Fruit fly (Drosophila melanogaster) whole organism, wandering third instar larva: ENCODE data around the gene dlp.

ENCODE experiments used
- Abd-B ChIP-seq: fragments of >200 bp; optimal IDR thresholded peaks from 2 replicates; lab custom pipeline; 2017; ENCODE audit warnings: missing biosample characterization, missing genetic modification characterization
- CG32264 ChIP-seq: fragments of 200-800 bp; sonication (Bioruptor generic); optimal IDR thresholded peaks from 2 replicates; lab custom pipeline; 2016; ENCODE audit warnings: missing biosample characterization, missing genetic modification characterization
- CrebA ChIP-seq: fragments of 200-800 bp; sonication (Bioruptor generic); optimal IDR thresholded peaks from 2 replicates; lab custom pipeline; 2016; ENCODE audit warnings: missing biosample characterization, mild to moderate bottlenecking, missing genetic modification characterization, borderline replicate concordance
- Dfd ChIP-seq: fragments of >200 bp; optimal IDR thresholded peaks from 2 replicates; lab custom pipeline; 2017; ENCODE audit warnings: missing biosample characterization, missing genetic modification characterization
- GATAd ChIP-seq: sonication (Bioruptor generic); optimal IDR thresholded peaks from 2 replicates; lab custom pipeline; 2016; ENCODE audit warnings: missing biosample characterization, missing genetic modification characterization
- HLH106 ChIP-seq: fragments of 200-800 bp; optimal IDR thresholded peaks from 3 replicates; lab custom pipeline; 2019; ENCODE audit warnings: missing biosample characterization, mild to moderate bottlenecking, missing genetic modification characterization, moderate library complexity
- Hnf4 ChIP-seq: fragments of 200-800 bp; sonication (Bioruptor generic); optimal IDR thresholded peaks from 2 replicates; lab custom pipeline; 2016; ENCODE audit warnings: missing biosample characterization, mild to moderate bottlenecking, missing genetic modification characterization
- Hr78 ChIP-seq: fragments of >200 bp; optimal IDR thresholded peaks from 2 replicates; lab custom pipeline; 2017; ENCODE audit warnings: missing biosample characterization, missing genetic modification characterization
- Hr83 ChIP-seq: fragments of 200-300 bp; sonication (Bioruptor generic); optimal IDR thresholded peaks from 2 replicates; lab custom pipeline; 2016; ENCODE audit warnings: missing biosample characterization, mild to moderate bottlenecking, missing genetic modification characterization, moderate library complexity; ENCODE audit not compliant: poor library complexity, severe bottlenecking
- Jra ChIP-seq: sonication (Bioruptor generic); optimal IDR thresholded peaks from 2 replicates; lab custom pipeline; 2016; ENCODE audit warnings: missing biosample characterization, missing genetic modification characterization
- Mio ChIP-seq: sonication (Bioruptor generic); optimal IDR thresholded peaks from 2 replicates; lab custom pipeline; 2016; ENCODE audit warnings: missing biosample characterization, missing genetic modification characterization
- Myc ChIP-seq: fragments of >200 bp; optimal IDR thresholded peaks from 2 replicates; lab custom pipeline; 2017
- N ChIP-seq: fragments of >200 bp; optimal IDR thresholded peaks from 2 replicates; lab custom pipeline; 2018; ENCODE audit warnings: missing biosample characterization, missing external identifiers, missing genetic modification characterization
- OdsH ChIP-seq: fragments of 200-800 bp; sonication (Bioruptor generic); optimal IDR thresholded peaks from 2 replicates; lab custom pipeline; 2016; ENCODE audit warnings: missing biosample characterization, mild to moderate bottlenecking, missing genetic modification characterization
- Rel ChIP-seq, 2 experiments: fragments of 200-800 bp; sonication (Bioruptor generic) in 1 of 2; optimal IDR thresholded peaks; 2 replicates in 1 of 2; 3 replicates in 1 of 2; lab custom pipeline; 2016 to 2019; ENCODE audit warnings: mild to moderate bottlenecking in 2 of 2, missing biosample characterization in 2 of 2, missing genetic modification characterization in 2 of 2, moderate library complexity in 1 of 2
- Sp1 ChIP-seq: fragments of 200-800 bp; sonication (Bioruptor generic); optimal IDR thresholded peaks from 3 replicates; lab custom pipeline; 2019; ENCODE audit warnings: missing biosample characterization, mild to moderate bottlenecking, missing genetic modification characterization, moderate library complexity
- Vsx2 ChIP-seq: fragments of 200-300, 225-300 bp; sonication (Bioruptor generic); optimal IDR thresholded peaks from 2 replicates; lab custom pipeline; 2018; ENCODE audit warnings: missing biosample characterization, missing genetic modification characterization; ENCODE audit not compliant: partially characterized antibody
- br ChIP-seq: fragments of 200-800 bp; sonication (Bioruptor generic); optimal IDR thresholded peaks from 2 replicates; lab custom pipeline; 2016; ENCODE audit warnings: missing biosample characterization, missing genetic modification characterization
- brk ChIP-seq: fragments of 200-800 bp; sonication (Bioruptor generic); optimal IDR thresholded peaks from 2 replicates; lab custom pipeline; 2016; ENCODE audit warnings: missing biosample characterization, mild to moderate bottlenecking, missing genetic modification characterization
- dl ChIP-seq, 2 experiments: fragments of 175-275, 200-275 bp in 1 of 2; fragments of 200-275 bp in 1 of 2; sonication (Bioruptor generic); optimal IDR thresholded peaks; lab custom pipeline; 2018; ENCODE audit warnings: mild to moderate bottlenecking in 2 of 2, missing biosample characterization in 2 of 2, missing genetic modification characterization in 2 of 2, moderate library complexity in 2 of 2; ENCODE audit not compliant: partially characterized antibody in 2 of 2, insufficient read depth in 1 of 2
- dmrt93B ChIP-seq: fragments of 200-800 bp; sonication (Bioruptor generic); optimal IDR thresholded peaks from 2 replicates; lab custom pipeline; 2018; ENCODE audit warnings: missing biosample characterization, mild to moderate bottlenecking, missing genetic modification characterization
- dsf ChIP-seq: sonication (Bioruptor generic); optimal IDR thresholded peaks from 2 replicates; lab custom pipeline; 2016; ENCODE audit warnings: missing biosample characterization, missing genetic modification characterization, borderline replicate concordance
- ey ChIP-seq: fragments of 200-800 bp; sonication (Bioruptor generic); optimal IDR thresholded peaks from 2 replicates; lab custom pipeline; 2016; ENCODE audit warnings: missing biosample characterization, missing genetic modification characterization
- foxo ChIP-seq, 2 experiments: fragments of 200-800 bp; sonication (Bioruptor generic); optimal IDR thresholded peaks; 2 replicates in 1 of 2; 3 replicates in 1 of 2; lab custom pipeline; 2016 to 2017; ENCODE audit warnings: missing biosample characterization in 2 of 2, missing genetic modification characterization in 2 of 2
- h ChIP-seq: fragments of 200-800 bp; sonication (Bioruptor generic); optimal IDR thresholded peaks from 3 replicates; lab custom pipeline; 2016; ENCODE audit warnings: missing biosample characterization, mild to moderate bottlenecking, missing genetic modification characterization
- jim ChIP-seq: fragments of 175-275, 200-325 bp; sonication (Bioruptor generic); optimal IDR thresholded peaks from 2 replicates; lab custom pipeline; 2016; ENCODE audit warnings: missing biosample characterization, mild to moderate bottlenecking, missing genetic modification characterization
- lola ChIP-seq: fragments of >200 bp; optimal IDR thresholded peaks from 2 replicates; lab custom pipeline; 2017; ENCODE audit warnings: missing biosample characterization, missing genetic modification characterization
- pan ChIP-seq: fragments of >200 bp; optimal IDR thresholded peaks from 2 replicates; lab custom pipeline; 2017
- psq ChIP-seq: fragments of 200-800 bp; sonication (Bioruptor generic); optimal IDR thresholded peaks from 3 replicates; lab custom pipeline; 2017; ENCODE audit warnings: missing biosample characterization, mild to moderate bottlenecking, missing genetic modification characterization, moderate library complexity
- rgr ChIP-seq: fragments of 200-800 bp; sonication (Bioruptor generic); optimal IDR thresholded peaks from 3 replicates; lab custom pipeline; 2016; ENCODE audit warnings: missing biosample characterization, mild to moderate bottlenecking, missing genetic modification characterization
- sage ChIP-seq: fragments of 200-800 bp; sonication (Bioruptor generic); optimal IDR thresholded peaks from 2 replicates; lab custom pipeline; 2016; ENCODE audit warnings: missing biosample characterization, mild to moderate bottlenecking, missing genetic modification characterization
- sv ChIP-seq: fragments of 200-800 bp; sonication (Bioruptor generic); optimal IDR thresholded peaks from 3 replicates; lab custom pipeline; 2016; ENCODE audit warnings: missing biosample characterization, missing genetic modification characterization
- tai ChIP-seq: sonication (Bioruptor generic); optimal IDR thresholded peaks from 2 replicates; lab custom pipeline; 2016; ENCODE audit warnings: missing biosample characterization, missing genetic modification characterization
- usp ChIP-seq: fragments of >200 bp; optimal IDR thresholded peaks from 2 replicates; lab custom pipeline; 2017; ENCODE audit warnings: missing biosample characterization, missing genetic modification characterization

dlp gene

dm6 chr3L:14616085-14617026, 16.0 kb upstream of the dlp start:
- TF ChIP-seq foxo (GFP tag; optimal IDR thresholded peaks at IDR 0.05; lab: Kevin White, UChicago) (no peak), rgr (GFP tag; lab: Kevin White, UChicago) (peak; percentile 4), dmrt93B (GFP tag; lab: Kevin White, UChicago) (no peak), Dfd (GFP tag; lab: Kevin White, UChicago) (no peak), pan (no peak), h (GFP tag; lab: Kevin White, UChicago) (no peak), br (GFP tag; lab: Kevin White, UChicago) (no peak), psq (GFP tag; lab: Kevin White, UChicago) (peak; percentile 12), Jra (no peak), HLH106 (tag; lab: Kevin White, UChicago) (peak; percentile 11), Mio (GFP tag; lab: Kevin White, UChicago) (no peak)

dm6 chr3L:14617511-14618217, 14.7 kb upstream of the dlp start:
- TF ChIP-seq OdsH (no peak), sage (GFP tag; lab: Kevin White, UChicago) (no peak), psq (GFP tag; lab: Kevin White, UChicago) (no peak)

- TF ChIP-seq Jra (no peak), dsf (GFP tag; lab: Kevin White, UChicago) (no peak), Myc (lab: Kevin White, UChicago) (no peak)
Measured at dm6 chr3L:14618424-14618823, 14.0 kb upstream of the dlp start.

dm6 chr3L:14618942-14619341, 13.5 kb upstream of the dlp start:
- peak; percentile 80 for TF ChIP-seq CrebA (GFP tag; lab: Kevin White, UChicago)
- TF ChIP-seq dl (GFP tag; optimal IDR thresholded peaks at IDR 0.05; lab: Kevin White, UChicago; ENCODE audit: insufficient read depth in 1 of 2, partially characterized antibody in 2 of 2), result peak; percentile 54 to 77
- TF ChIP-seq Hnf4, result no peak
- TF ChIP-seq tai (GFP tag; lab: Kevin White, UChicago), result no peak
- TF ChIP-seq Hr78 (GFP tag; lab: Kevin White, UChicago), result no peak
- no peak for TF ChIP-seq sage (GFP tag; lab: Kevin White, UChicago)
- no peak for TF ChIP-seq dsf (GFP tag; lab: Kevin White, UChicago)
- TF ChIP-seq Sp1 (GFP tag; lab: Kevin White, UChicago), result peak; percentile 3
- no peak for TF ChIP-seq Abd-B (GFP tag; lab: Kevin White, UChicago)
- peak; percentile 6 for TF ChIP-seq h (GFP tag; lab: Kevin White, UChicago)
- TF ChIP-seq rgr (GFP tag; lab: Kevin White, UChicago), result no peak
- TF ChIP-seq Mio (GFP tag; lab: Kevin White, UChicago), result no peak
- no peak for TF ChIP-seq brk (GFP tag; lab: Kevin White, UChicago)
- no peak for TF ChIP-seq sv
- TF ChIP-seq Rel (GFP tag; optimal IDR thresholded peaks at IDR 0.05; lab: Kevin White, UChicago), result peak; percentile 26
- peak; percentile 93 for TF ChIP-seq Rel (tag; optimal IDR thresholded peaks at IDR 0.05; lab: Kevin White, UChicago)
- TF ChIP-seq GATAd (GFP tag; lab: Kevin White, UChicago), result no peak
- no peak for TF ChIP-seq foxo (GFP tag; optimal IDR thresholded peaks at IDR 0.05; lab: Kevin White, UChicago)
- TF ChIP-seq Vsx2 (GFP tag; lab: Kevin White, UChicago), result no peak
- no peak for TF ChIP-seq HLH106 (tag; lab: Kevin White, UChicago)
- no peak for TF ChIP-seq ey (GFP tag; lab: Kevin White, UChicago)
- no peak for TF ChIP-seq Dfd (GFP tag; lab: Kevin White, UChicago)
- no peak for TF ChIP-seq CG32264
- no peak for TF ChIP-seq Hr83 (GFP tag; lab: Kevin White, UChicago)
- TF ChIP-seq psq (GFP tag; lab: Kevin White, UChicago), result no peak
- no peak for TF ChIP-seq Jra
- TF ChIP-seq Myc (lab: Kevin White, UChicago), result no peak
- no peak for TF ChIP-seq jim
- no peak for TF ChIP-seq usp (GFP tag; lab: Kevin White, UChicago)
- no peak for TF ChIP-seq pan
- TF ChIP-seq OdsH, result no peak
- TF ChIP-seq N, result no peak
- no peak for TF ChIP-seq lola (GFP tag; lab: Kevin White, UChicago)
